Worm (Caenorhabditis elegans) whole organism, mixed stage, embryonic: Measurements from ENCODE around the gene prp-6.

ENCODE experiments used
- blmp-1 ChIP-seq: fragments of 150-350 bp; optimal IDR thresholded peaks from 2 replicates; lab custom pipeline; 2014; ENCODE audit warnings: missing biosample characterization, missing genetic modification characterization
- ceh-43 ChIP-seq: fragments of 200-800 bp; sonication (Bioruptor generic); optimal IDR thresholded peaks from 2 replicates; lab custom pipeline; 2018; ENCODE audit warnings: mild to moderate bottlenecking, missing genetic modification characterization, moderate library complexity, missing compliant biosample characterization
- elt-1 ChIP-seq: sonication (generic microtip); optimal IDR thresholded peaks from 2 replicates; lab custom pipeline; 2017; ENCODE audit warnings: missing genetic modification characterization, mild to moderate bottlenecking, missing compliant biosample characterization, antibody characterized with exemption, moderate library complexity, borderline replicate concordance; ENCODE audit not compliant: insufficient read depth
- lin-13 ChIP-seq: fragments of 150-350 bp; optimal IDR thresholded peaks from 2 replicates; lab custom pipeline; 2014; ENCODE audit warnings: missing biosample characterization, missing genetic modification characterization
- mab-5 ChIP-seq: fragments of 150-350 bp; optimal IDR thresholded peaks from 2 replicates; lab custom pipeline; 2014; ENCODE audit warnings: missing biosample characterization, missing genetic modification characterization
- mep-1 ChIP-seq: fragments of 150-350 bp; optimal IDR thresholded peaks from 2 replicates; lab custom pipeline; 2017; ENCODE audit warnings: missing biosample characterization, missing genetic modification reagents, missing genetic modification characterization, inconsistent platforms
- nhr-28 ChIP-seq: fragments of 150-350 bp; optimal IDR thresholded peaks from 2 replicates; lab custom pipeline; 2014; ENCODE audit warnings: missing biosample characterization, missing genetic modification characterization
- nhr-76 ChIP-seq: sonication (generic microtip); optimal IDR thresholded peaks from 2 replicates; lab custom pipeline; 2017; ENCODE audit warnings: missing biosample characterization, missing genetic modification characterization
- snpc-4 ChIP-seq: fragments of 150-350 bp; optimal IDR thresholded peaks from 2 replicates; lab custom pipeline; 2014; ENCODE audit warnings: missing biosample characterization, missing genetic modification characterization
- unc-62 ChIP-seq: fragments of 150-350 bp; optimal IDR thresholded peaks from 2 replicates; lab custom pipeline; 2014; ENCODE audit warnings: missing biosample characterization, missing genetic modification reagents, missing genetic modification characterization
- ztf-11 ChIP-seq: fragments of 150-350 bp; optimal IDR thresholded peaks from 2 replicates; lab custom pipeline; 2014; ENCODE audit warnings: missing biosample characterization, missing genetic modification characterization

DNA sequence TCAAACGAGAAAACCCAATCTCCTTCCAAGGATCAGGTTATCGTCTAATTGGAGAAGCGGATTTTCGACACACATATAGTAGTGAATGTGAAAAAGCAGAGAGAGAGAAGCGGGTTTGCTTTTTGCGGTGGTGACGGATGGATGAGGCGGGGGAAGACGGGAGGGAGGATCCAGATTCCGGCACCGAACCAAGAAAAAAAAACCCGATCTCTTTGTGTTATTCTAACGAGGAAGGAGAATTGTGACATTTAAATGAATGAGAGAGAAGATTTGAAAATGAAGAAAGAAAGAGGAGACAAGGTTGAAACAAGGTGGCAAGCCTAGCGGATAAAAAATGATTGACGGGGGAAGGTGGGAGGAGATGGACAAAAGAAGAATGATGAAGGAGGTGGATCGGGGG, 18.4 kb upstream of the prp-6 start:
- TF ChIP-seq nhr-76 (tag; lab: Kevin White, UChicago) (no peak), mep-1 (tag; lab: Kevin White, UChicago) (no peak), snpc-4 (tag; lab: Kevin White, UChicago) (no peak), lin-13 (tag; lab: Kevin White, UChicago) (no peak), blmp-1 (tag; lab: Kevin White, UChicago) (no peak), nhr-28 (tag; lab: Kevin White, UChicago) (no peak), mab-5 (tag; lab: Kevin White, UChicago) (no peak), elt-1 (no peak), ztf-11 (tag; lab: Kevin White, UChicago) (no peak), unc-62 (GFP tag; lab: Kevin White, UChicago) (no peak), ceh-43 (GFP tag; lab: Kevin White, UChicago) (no peak)
